Fruit fly (Drosophila melanogaster) whole organism, pupa: ENCODE data around the gene alpha-Man-Ia.

Source experiments
- CG10348 ChIP-seq: fragments of 200-800 bp; sonication (Bioruptor generic); IDR thresholded peaks from 2 replicates; pipeline ENCODE4 v1.3.6; 2022; ENCODE audit warnings: missing biosample characterization, missing genetic modification characterization
- CG12605 ChIP-seq: fragments of 200-800 bp; sonication (Bioruptor generic); IDR thresholded peaks from 2 replicates; pipeline ENCODE4 v1.3.6; 2022; ENCODE audit warnings: missing biosample characterization, missing genetic modification characterization
- CG17806 ChIP-seq: fragments of 200-800 bp; sonication (Bioruptor generic); optimal IDR thresholded peaks from 2 replicates; lab custom pipeline; 2018; ENCODE audit warnings: missing biosample characterization, mild to moderate bottlenecking, missing genetic modification characterization, moderate library complexity
- CG34367 ChIP-seq: fragments of 200-800 bp; sonication (Bioruptor generic); optimal IDR thresholded peaks from 2 replicates; lab custom pipeline; 2018; ENCODE audit warnings: missing biosample characterization, mild to moderate bottlenecking, missing genetic modification characterization
- CG4496 ChIP-seq: fragments of 200-800 bp; sonication (Bioruptor generic); IDR thresholded peaks from 3 replicates; pipeline ENCODE4 v1.3.6; 2022; ENCODE audit warnings: missing biosample characterization, missing genetic modification characterization
- CG8159 ChIP-seq: fragments of 200-800 bp; sonication (Bioruptor generic); optimal IDR thresholded peaks from 3 replicates; lab custom pipeline; 2018; ENCODE audit warnings: missing biosample characterization, mild to moderate bottlenecking, missing genetic modification characterization, moderate library complexity
- CG9948 ChIP-seq: fragments of 200-800 bp; sonication (Bioruptor generic); optimal IDR thresholded peaks from 2 replicates; lab custom pipeline; 2018; ENCODE audit warnings: missing biosample characterization, mild to moderate bottlenecking, missing genetic modification characterization, moderate library complexity
- D1 ChIP-seq: fragments of 200-800 bp; sonication (Bioruptor generic); optimal IDR thresholded peaks from 2 replicates; lab custom pipeline; 2018; ENCODE audit warnings: missing biosample characterization, mild to moderate bottlenecking, missing genetic modification characterization, moderate library complexity
- EcR ChIP-seq: fragments of 200-800 bp; sonication (Bioruptor generic); optimal IDR thresholded peaks from 3 replicates; lab custom pipeline; 2019; ENCODE audit warnings: missing biosample characterization, missing genetic modification characterization, mild to moderate bottlenecking, moderate library complexity, missing genetic modification reagents
- Snoo ChIP-seq: fragments of 200-800 bp; sonication (Bioruptor generic); optimal IDR thresholded peaks from 3 replicates; lab custom pipeline; 2017; ENCODE audit warnings: missing biosample characterization, mild to moderate bottlenecking, missing genetic modification characterization, inconsistent platforms
- fd96Ca ChIP-seq: fragments of 200-800 bp; sonication (Bioruptor generic); IDR thresholded peaks from 3 replicates; pipeline ENCODE4 v1.3.6; 2022; ENCODE audit warnings: missing biosample characterization, missing genetic modification characterization
- gl ChIP-seq: fragments of 200-800 bp; sonication (Bioruptor generic); optimal IDR thresholded peaks from 2 replicates; lab custom pipeline; 2018; ENCODE audit warnings: missing biosample characterization, mild to moderate bottlenecking, missing genetic modification characterization
- rn ChIP-seq: fragments of 200-800 bp; sonication (Bioruptor generic); IDR thresholded peaks from 2 replicates; pipeline ENCODE4 v1.3.6; 2022; ENCODE audit warnings: missing biosample characterization, missing genetic modification characterization

- TF ChIP-seq EcR (GFP tag; lab: Kevin White, UChicago): no peak
- TF ChIP-seq CG17806 (tag; lab: Kevin White, UChicago): no peak
- no peak for TF ChIP-seq gl (tag; lab: Kevin White, UChicago)
- no peak for TF ChIP-seq rn
- TF ChIP-seq CG9948: no peak
- no peak for TF ChIP-seq CG10348 (GFP tag; lab: Robert Waterston, UW)
- no peak for TF ChIP-seq CG8159
- no peak for TF ChIP-seq CG34367
- TF ChIP-seq Snoo: no peak
- no peak for TF ChIP-seq CG4496 (GFP tag; lab: Robert Waterston, UW)
- TF ChIP-seq CG12605 (GFP tag; lab: Robert Waterston, UW): no peak
- TF ChIP-seq fd96Ca (GFP tag; lab: Robert Waterston, UW): no peak
- no peak for TF ChIP-seq D1 (tag; lab: Kevin White, UChicago)
Observed at dm6 chrX:10367372-10367771, 41.6 kb upstream of the alpha-Man-Ia start, which contains the start of gene CG32679.
